Fruit fly (Drosophila melanogaster) whole organism, embryonic: ENCODE measurements around the gene CG34049.

ENCODE experiments used
- Ada2b ChIP-seq: fragments of 200-800 bp; sonication (Bioruptor generic); IDR thresholded peaks from 2 replicates; pipeline ENCODE4 v1.3.6; 2022; ENCODE audit warnings: missing biosample characterization, missing genetic modification characterization
- CG10462 ChIP-seq: fragments of 200-800 bp; sonication (Bioruptor generic); optimal IDR thresholded peaks from 2 replicates; lab custom pipeline; 2016; ENCODE audit warnings: missing biosample characterization, missing genetic modification characterization
- CG10654 ChIP-seq: fragments of 200-800 bp; sonication (Bioruptor generic); optimal IDR thresholded peaks from 2 replicates; lab custom pipeline; 2016; ENCODE audit warnings: missing biosample characterization, missing genetic modification characterization
- CG12219 ChIP-seq: fragments of 200-800 bp; sonication (Bioruptor generic); optimal IDR thresholded peaks from 3 replicates; lab custom pipeline; 2018; ENCODE audit warnings: missing biosample characterization, mild to moderate bottlenecking, missing genetic modification characterization
- CG1233 ChIP-seq: fragments of 200-800 bp; sonication (Bioruptor generic); optimal IDR thresholded peaks from 4 replicates; lab custom pipeline; 2018; ENCODE audit warnings: missing biosample characterization, mild to moderate bottlenecking, missing genetic modification characterization
- CG14667 ChIP-seq: fragments of 200-800 bp; sonication (Bioruptor generic); IDR thresholded peaks from 2 replicates; pipeline ENCODE4 v1.3.6; 2022; ENCODE audit warnings: missing biosample characterization, missing genetic modification characterization
- CG1529 ChIP-seq: fragments of 200-800 bp; sonication (Bioruptor generic); optimal IDR thresholded peaks from 3 replicates; lab custom pipeline; 2018; ENCODE audit warnings: missing biosample characterization, missing genetic modification characterization
- CG15479 ChIP-seq: fragments of 200-800 bp; sonication (Bioruptor generic); optimal IDR thresholded peaks from 3 replicates; lab custom pipeline; 2019; ENCODE audit warnings: missing biosample characterization, mild to moderate bottlenecking, missing genetic modification characterization, moderate library complexity
- CG15514 ChIP-seq: fragments of 200-800 bp; sonication (Bioruptor generic); optimal IDR thresholded peaks from 3 replicates; lab custom pipeline; 2017; ENCODE audit warnings: missing biosample characterization, missing genetic modification characterization, mild to moderate bottlenecking, moderate library complexity, missing genetic modification reagents
- CG17186 ChIP-seq: fragments of 200-800 bp; sonication (Bioruptor generic); optimal IDR thresholded peaks from 3 replicates; lab custom pipeline; 2017; ENCODE audit warnings: missing biosample characterization, missing genetic modification reagents, missing genetic modification characterization
- CG18764 ChIP-seq: fragments of 200-800 bp; sonication (Bioruptor generic); optimal IDR thresholded peaks from 3 replicates; lab custom pipeline; 2016; ENCODE audit warnings: missing biosample characterization, missing genetic modification characterization
- CG2202 ChIP-seq: fragments of 200-800 bp; sonication (Bioruptor generic); optimal IDR thresholded peaks from 2 replicates; lab custom pipeline; 2018; ENCODE audit warnings: missing biosample characterization, mild to moderate bottlenecking, missing genetic modification characterization
- CG32772 ChIP-seq: fragments of 200-800 bp; sonication (Bioruptor generic); IDR thresholded peaks from 2 replicates; pipeline ENCODE4 v1.3.6; 2022; ENCODE audit warnings: missing biosample characterization, missing genetic modification characterization
- CG34422 ChIP-seq: fragments of 200-800 bp; sonication (Bioruptor generic); IDR thresholded peaks from 3 replicates; pipeline ENCODE4 v1.3.6; 2022; ENCODE audit warnings: missing biosample characterization, missing genetic modification characterization
- CG6254 ChIP-seq: fragments of 200-800 bp; sonication (Bioruptor generic); optimal IDR thresholded peaks from 3 replicates; lab custom pipeline; 2017; ENCODE audit warnings: mild to moderate bottlenecking, missing biosample characterization, missing genetic modification reagents, missing genetic modification characterization
- CG7556 ChIP-seq: fragments of 200-800 bp; sonication (Bioruptor generic); optimal IDR thresholded peaks from 2 replicates; lab custom pipeline; 2017; ENCODE audit warnings: missing biosample characterization, mild to moderate bottlenecking, missing genetic modification characterization
- CkIIα-i1 ChIP-seq: fragments of 200-800 bp; sonication (Bioruptor generic); IDR thresholded peaks from 2 replicates; pipeline ENCODE4 v1.3.6; 2022; ENCODE audit warnings: missing biosample characterization, missing genetic modification characterization
- Dll ChIP-seq: fragments of 200-800 bp; sonication (Bioruptor generic); IDR thresholded peaks from 4 replicates; pipeline ENCODE4 v1.3.6; 2022; ENCODE audit warnings: missing biosample characterization, missing genetic modification characterization; ENCODE audit not compliant: partially characterized antibody
- E2f2 ChIP-seq: fragments of 200-800 bp; sonication (Bioruptor generic); IDR thresholded peaks from 2 replicates; pipeline ENCODE4 v1.3.6; 2022; ENCODE audit warnings: missing biosample characterization, missing genetic modification characterization
- Fer1 ChIP-seq: fragments of 200-800 bp; sonication (Bioruptor generic); optimal IDR thresholded peaks from 2 replicates; lab custom pipeline; 2017; ENCODE audit warnings: missing biosample characterization, mild to moderate bottlenecking, missing genetic modification characterization
- HLH3B ChIP-seq: fragments of 200-800 bp; sonication (Bioruptor generic); IDR thresholded peaks from 2 replicates; pipeline ENCODE4 v1.3.6; 2022; ENCODE audit warnings: missing biosample characterization, missing genetic modification characterization
- Hey ChIP-seq: fragments of 200-800 bp; sonication (Bioruptor generic); optimal IDR thresholded peaks from 3 replicates; lab custom pipeline; 2018; ENCODE audit warnings: missing biosample characterization, mild to moderate bottlenecking, missing genetic modification characterization
- Hmr ChIP-seq: fragments of 200-800 bp; sonication (Bioruptor generic); optimal IDR thresholded peaks from 3 replicates; lab custom pipeline; 2017; ENCODE audit warnings: mild to moderate bottlenecking, missing biosample characterization, missing genetic modification reagents, missing genetic modification characterization
- Meics ChIP-seq: fragments of 200-800 bp; sonication (Bioruptor generic); optimal IDR thresholded peaks from 2 replicates; lab custom pipeline; 2017; ENCODE audit warnings: missing biosample characterization, mild to moderate bottlenecking, missing genetic modification characterization
- NK7.1 ChIP-seq: fragments of 200-800 bp; sonication (Bioruptor generic); optimal IDR thresholded peaks from 3 replicates; lab custom pipeline; 2016; ENCODE audit warnings: missing biosample characterization, missing genetic modification characterization
- Nf-YC ChIP-seq: fragments of 200-800 bp; optimal IDR thresholded peaks from 3 replicates; lab custom pipeline; 2019; ENCODE audit warnings: missing biosample characterization, mild to moderate bottlenecking, missing genetic modification characterization, moderate library complexity
- Optix ChIP-seq: fragments of 200-800 bp; sonication (Bioruptor generic); IDR thresholded peaks from 3 replicates; pipeline ENCODE4 v1.3.6; 2022; ENCODE audit warnings: missing biosample characterization, missing genetic modification characterization
- Side ChIP-seq: fragments of 200-800 bp; sonication (Bioruptor generic); optimal IDR thresholded peaks from 2 replicates; lab custom pipeline; 2016; ENCODE audit warnings: missing biosample characterization, missing genetic modification characterization
- Sin3A ChIP-seq: fragments of >200 bp; optimal IDR thresholded peaks from 2 replicates; lab custom pipeline; 2018
- Sry-β ChIP-seq: fragments of 200-800 bp; sonication (Bioruptor generic); optimal IDR thresholded peaks from 2 replicates; lab custom pipeline; 2018; ENCODE audit warnings: missing biosample characterization, mild to moderate bottlenecking, missing genetic modification characterization, moderate library complexity
- Tbp ChIP-seq: fragments of >200 bp; optimal IDR thresholded peaks from 2 replicates; lab custom pipeline; 2018; ENCODE audit warnings: missing biosample characterization, missing genetic modification characterization
- YL-1 ChIP-seq: fragments of 200-800 bp; sonication (Bioruptor generic); optimal IDR thresholded peaks from 3 replicates; lab custom pipeline; 2017; ENCODE audit warnings: missing biosample characterization, mild to moderate bottlenecking, missing genetic modification characterization
- ab ChIP-seq: fragments of 200-800 bp; sonication (Bioruptor generic); optimal IDR thresholded peaks from 2 replicates; lab custom pipeline; 2016; ENCODE audit warnings: missing biosample characterization, missing genetic modification characterization
- ap ChIP-seq: fragments of 200-800 bp; sonication (Bioruptor generic); IDR thresholded peaks from 2 replicates; pipeline ENCODE4 v1.3.6; 2022; ENCODE audit warnings: missing biosample characterization, missing genetic modification characterization
- ash1 ChIP-seq: fragments of 200-800 bp; sonication (Bioruptor generic); optimal IDR thresholded peaks from 2 replicates; lab custom pipeline; 2018; ENCODE audit warnings: missing biosample characterization, mild to moderate bottlenecking, missing genetic modification characterization
- bab2 ChIP-seq: fragments of 200-800 bp; sonication (Bioruptor generic); optimal IDR thresholded peaks from 2 replicates; lab custom pipeline; 2016; ENCODE audit warnings: missing biosample characterization, missing genetic modification characterization
- bbx ChIP-seq: fragments of 200-800 bp; sonication (Bioruptor generic); IDR thresholded peaks from 2 replicates; pipeline ENCODE4 v1.3.6; 2022; ENCODE audit warnings: missing biosample characterization, missing genetic modification characterization; ENCODE audit not compliant: partially characterized antibody
- bowl ChIP-seq: fragments of 200-800 bp; sonication (Bioruptor generic); IDR thresholded peaks from 2 replicates; pipeline ENCODE4 v1.3.6; 2022; ENCODE audit warnings: missing biosample characterization, missing genetic modification characterization
- btn ChIP-seq: fragments of 200-800 bp; sonication (Bioruptor generic); optimal IDR thresholded peaks from 2 replicates; lab custom pipeline; 2016; ENCODE audit warnings: missing biosample characterization, missing genetic modification characterization
- cato ChIP-seq: fragments of 200-800 bp; sonication (Bioruptor generic); optimal IDR thresholded peaks from 2 replicates; lab custom pipeline; 2016; ENCODE audit warnings: missing biosample characterization, missing genetic modification characterization, borderline replicate concordance
- chn ChIP-seq: fragments of 200-800 bp; sonication (Bioruptor generic); optimal IDR thresholded peaks from 2 replicates; lab custom pipeline; 2016; ENCODE audit warnings: missing biosample characterization, missing genetic modification characterization
- grau ChIP-seq: fragments of 200-800 bp; optimal IDR thresholded peaks from 3 replicates; lab custom pipeline; 2019; ENCODE audit warnings: missing biosample characterization, mild to moderate bottlenecking, missing genetic modification characterization, moderate library complexity
- gro ChIP-seq: fragments of 200-800 bp; sonication (Bioruptor generic); optimal IDR thresholded peaks from 2 replicates; lab custom pipeline; 2016; ENCODE audit warnings: missing biosample characterization, missing genetic modification characterization
- gsb-n ChIP-seq: fragments of 200-800 bp; sonication (Bioruptor generic); optimal IDR thresholded peaks from 3 replicates; lab custom pipeline; 2018; ENCODE audit warnings: missing biosample characterization, mild to moderate bottlenecking, missing genetic modification characterization
- gt ChIP-seq: fragments of 200-800 bp; sonication (Bioruptor generic); IDR thresholded peaks from 2 replicates; pipeline ENCODE4 v1.3.6; 2022; ENCODE audit warnings: missing biosample characterization, missing genetic modification characterization
- inv ChIP-seq: fragments of 200-800 bp; sonication (Bioruptor generic); IDR thresholded peaks from 2 replicates; pipeline ENCODE4 v1.3.6; 2022; ENCODE audit warnings: missing biosample characterization, missing genetic modification characterization; ENCODE audit not compliant: partially characterized antibody
- pum ChIP-seq: fragments of 200-800 bp; sonication (Bioruptor generic); optimal IDR thresholded peaks from 2 replicates; lab custom pipeline; 2016; ENCODE audit warnings: missing biosample characterization, missing genetic modification characterization
- sqz ChIP-seq: fragments of 200-800 bp; sonication (Bioruptor generic); optimal IDR thresholded peaks from 3 replicates; lab custom pipeline; 2018; ENCODE audit warnings: missing biosample characterization, mild to moderate bottlenecking, missing genetic modification characterization
- sug ChIP-seq: fragments of 200-800 bp; optimal IDR thresholded peaks from 2 replicates; lab custom pipeline; 2019; ENCODE audit warnings: missing biosample characterization, mild to moderate bottlenecking, missing genetic modification characterization, moderate library complexity
- tll ChIP-seq, 2 experiments: fragments of 200-800 bp in 1 of 2; fragments of >200 bp in 1 of 2; sonication (Bioruptor generic) in 1 of 2; optimal IDR thresholded peaks; 2 replicates each; lab custom pipeline; 2017 to 2019; ENCODE audit warnings: missing biosample characterization in 2 of 2, missing genetic modification characterization in 2 of 2, mild to moderate bottlenecking in 1 of 2, moderate library complexity in 1 of 2

CG34049 gene

DNA sequence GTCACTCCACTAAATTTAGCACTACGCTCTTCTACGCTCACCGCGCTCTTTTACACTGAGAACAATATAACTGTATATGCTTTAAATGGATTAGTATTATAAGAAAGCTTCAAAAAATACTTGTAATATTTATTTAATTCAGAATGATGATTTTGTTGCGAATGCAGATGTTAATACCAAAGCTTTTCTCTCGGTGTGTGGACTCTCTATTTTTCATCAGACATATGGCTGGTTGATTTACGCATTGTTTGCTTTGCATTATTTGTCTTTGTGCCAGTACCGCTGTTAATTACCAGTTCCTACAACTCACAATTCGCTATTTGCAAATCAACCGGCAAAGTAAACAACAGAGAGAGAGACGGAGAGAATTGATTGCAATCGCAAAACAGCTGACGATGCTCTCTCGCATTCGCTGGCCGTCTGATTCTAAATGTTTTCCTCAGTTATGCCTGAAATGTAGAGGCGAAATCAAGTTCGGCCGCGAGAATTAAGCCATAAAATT, 43.4 kb downstream of the CG34049 start (continued):
- TF ChIP-seq chn (GFP tag; lab: Kevin White, UChicago) (peak; percentile 97), CG15514 (GFP tag; lab: Kevin White, UChicago) (peak; percentile 90), CG10654 (GFP tag; lab: Kevin White, UChicago) (peak; percentile 91), CG18764 (peak; percentile 93), CG12219 (GFP tag; lab: Kevin White, UChicago) (peak; percentile 96), Dll (GFP tag; lab: Robert Waterston, UW) (no peak), sqz (peak; percentile 78), Side (GFP tag; lab: Kevin White, UChicago) (peak; percentile 94), Hey (peak; percentile 94), CkIIα-i1 (GFP tag; lab: Robert Waterston, UW) (peak; percentile 90), btn (GFP tag; lab: Kevin White, UChicago) (peak; percentile 87), YL-1 (peak; percentile 66), Tbp (GFP tag; lab: Kevin White, UChicago) (no peak), CG14667 (GFP tag; lab: Robert Waterston, UW) (peak; percentile 96), gsb-n (peak; percentile 92), CG34422 (peak; percentile 99), CG32772 (peak; percentile 95), CG10462 (GFP tag; lab: Kevin White, UChicago) (peak; percentile 91), bbx (GFP tag; lab: Robert Waterston, UW) (no peak), CG1233 (GFP tag; lab: Kevin White, UChicago) (peak; percentile 95), HLH3B (peak; percentile 98), Optix (peak; percentile 92), gro (GFP tag; lab: Kevin White, UChicago) (peak; percentile 98), inv (GFP tag; lab: Robert Waterston, UW) (no peak), NK7.1 (peak; percentile 89), ap (GFP tag; lab: Robert Waterston, UW) (peak; percentile 97), sug (peak; percentile 96), Nf-YC (tag; lab: Kevin White, UChicago) (peak; percentile 83), grau (tag; lab: Kevin White, UChicago) (peak; percentile 95), gt (GFP tag; lab: Robert Waterston, UW) (peak; percentile 91), CG15479 (GFP tag; lab: Kevin White, UChicago) (peak; percentile 75), ab (GFP tag; lab: Kevin White, UChicago) (peak; percentile 93), CG1529 (peak; percentile 95), cato (peak; percentile 92), CG7556 (GFP tag; lab: Kevin White, UChicago) (peak; percentile 97), Ada2b (peak; percentile 98), pum (GFP tag; lab: Kevin White, UChicago) (peak; percentile 93), E2f2 (peak; percentile 84), Hmr (GFP tag; lab: Kevin White, UChicago) (peak; percentile 99), Sin3A (lab: Kevin White, UChicago) (no peak), Sry-β (GFP tag; lab: Kevin White, UChicago) (peak; percentile 40), CG6254 (GFP tag; lab: Kevin White, UChicago) (peak; percentile 80), Fer1 (GFP tag; lab: Kevin White, UChicago) (peak; percentile 96), CG17186 (GFP tag; lab: Kevin White, UChicago) (peak; percentile 66), ash1 (GFP tag; lab: Kevin White, UChicago) (peak; percentile 76), tll (GFP tag; optimal IDR thresholded peaks at IDR 0.05; lab: Kevin White, UChicago) (peak in 1 of 2 experiments; percentile 65), Meics (peak; percentile 97), bowl (GFP tag; lab: Robert Waterston, UW) (peak; percentile 95), bab2 (GFP tag; lab: Kevin White, UChicago) (peak; percentile 93), CG2202 (tag; lab: Kevin White, UChicago) (peak; percentile 94)
